Worm (Caenorhabditis elegans) whole organism, midembryonic: ENCODE measurements around the gene F35C5.3.

Experiments
- cog-1 ChIP-seq: sonication (generic microtip); optimal IDR thresholded peaks from 2 replicates; lab custom pipeline; 2016; ENCODE audit warnings: missing genetic modification characterization, missing compliant biosample characterization
- med-1 ChIP-seq: sonication (generic microtip); optimal IDR thresholded peaks from 2 replicates; lab custom pipeline; 2017; ENCODE audit warnings: missing genetic modification characterization, mild to moderate bottlenecking, missing compliant biosample characterization, antibody characterized with exemption, missing genetic modification reagents; ENCODE audit not compliant: insufficient read depth

- TF ChIP-seq cog-1 (tag; lab: Kevin White, UChicago) (no peak), med-1 (no peak)
Observed at ce11 chrII:12878071-12878668, 10.4 kb upstream of the F35C5.3 start, which contains the start of gene gsy-1.
